Worm (Caenorhabditis elegans) whole organism, midembryonic: ENCODE results near the gene F13D12.5.

Experiments
- cog-1 ChIP-seq: sonication (generic microtip); optimal IDR thresholded peaks from 2 replicates; lab custom pipeline; 2016; ENCODE audit warnings: missing genetic modification characterization, missing compliant biosample characterization
- flt-1 ChIP-seq: fragments of 200-800 bp; sonication (Bioruptor generic); IDR thresholded peaks from 2 replicates; pipeline ENCODE4 v1.3.6; 2022; ENCODE audit warnings: missing genetic modification characterization, missing compliant biosample characterization
- klf-2 ChIP-seq: fragments of 200-800 bp; sonication (Bioruptor generic); conservative IDR thresholded peaks from 2 replicates; pipeline ENCODE4 v1.3.6; 2022; ENCODE audit warnings: missing genetic modification reagents, missing genetic modification characterization, missing compliant biosample characterization
- med-1 ChIP-seq: sonication (generic microtip); optimal IDR thresholded peaks from 2 replicates; lab custom pipeline; 2017; ENCODE audit warnings: missing genetic modification characterization, mild to moderate bottlenecking, missing compliant biosample characterization, antibody characterized with exemption, missing genetic modification reagents; ENCODE audit not compliant: insufficient read depth
- ref-1 ChIP-seq: fragments of 200-800 bp; sonication (Bioruptor generic); conservative IDR thresholded peaks from 2 replicates; pipeline ENCODE4 v1.3.6; 2022; ENCODE audit warnings: missing genetic modification reagents, missing genetic modification characterization, missing compliant biosample characterization
- ztf-23 ChIP-seq: fragments of 200-800 bp; sonication (Bioruptor generic); IDR thresholded peaks from 2 replicates; pipeline ENCODE4 v1.3.6; 2022; ENCODE audit warnings: missing genetic modification reagents, missing genetic modification characterization, missing compliant biosample characterization
- ztf-29 ChIP-seq: fragments of 200-800 bp; sonication (Bioruptor generic); IDR thresholded peaks from 2 replicates; pipeline ENCODE4 v1.3.6; 2022; ENCODE audit warnings: missing genetic modification reagents, missing genetic modification characterization, missing compliant biosample characterization

DNA sequence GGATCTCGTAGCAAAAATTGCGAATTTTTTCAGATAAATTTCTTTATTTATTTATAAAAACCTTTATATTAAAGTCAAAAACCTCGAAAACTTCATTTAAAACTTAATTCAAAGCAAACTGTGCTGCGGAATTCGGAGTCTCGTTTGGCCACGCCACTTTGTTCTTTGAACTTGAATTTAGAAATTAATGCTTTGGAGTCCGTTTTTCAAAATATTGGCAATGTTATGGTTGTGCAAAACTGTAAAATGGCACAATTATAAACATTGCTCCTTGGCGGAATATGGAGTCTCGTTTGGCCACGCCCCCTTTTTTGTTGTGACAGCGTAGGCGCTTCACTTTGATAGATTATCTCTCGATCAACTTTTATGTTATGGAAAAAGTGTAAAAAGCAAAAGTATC lies 7.1 kb upstream of the F13D12.5 start:
- no peak for TF ChIP-seq med-1
- no peak for TF ChIP-seq flt-1
- no peak for TF ChIP-seq ref-1
- no peak for TF ChIP-seq cog-1 (tag; lab: Kevin White, UChicago)
- no peak for TF ChIP-seq ztf-29 (GFP tag; lab: Robert Waterston, UW)
- TF ChIP-seq ztf-23: no peak
- no peak for TF ChIP-seq klf-2 (GFP tag; lab: Robert Waterston, UW)
